Worm (Caenorhabditis elegans) whole organism, L3 larva: ENCODE results near the gene sre-34.

Experiments used
- ama-1 ChIP-seq: fragments of 150-350 bp; optimal IDR thresholded peaks from 2 replicates; lab custom pipeline; 2018
- ceh-16 ChIP-seq: sonication (generic microtip); optimal IDR thresholded peaks from 2 replicates; lab custom pipeline; 2017; ENCODE audit warnings: missing biosample characterization, missing genetic modification characterization
- ceh-82 ChIP-seq: fragments of 150-350 bp; optimal IDR thresholded peaks from 2 replicates; lab custom pipeline; 2014; ENCODE audit warnings: missing biosample characterization, missing genetic modification characterization
- fos-1 ChIP-seq: fragments of 150-350 bp; optimal IDR thresholded peaks from 2 replicates; lab custom pipeline; 2014; ENCODE audit warnings: missing biosample characterization, missing genetic modification characterization
- nhr-12 ChIP-seq: fragments of 150-350 bp; optimal IDR thresholded peaks from 2 replicates; lab custom pipeline; 2014; ENCODE audit warnings: missing biosample characterization, missing genetic modification characterization
- unc-39 ChIP-seq: sonication (generic microtip); optimal IDR thresholded peaks from 4 replicates; lab custom pipeline; 2017; ENCODE audit warnings: missing biosample characterization, missing genetic modification characterization
- zag-1 ChIP-seq: fragments of 150-350 bp; optimal IDR thresholded peaks from 2 replicates; lab custom pipeline; 2014; ENCODE audit warnings: missing biosample characterization, missing genetic modification characterization
- ztf-11 ChIP-seq: fragments of 150-350 bp; optimal IDR thresholded peaks from 2 replicates; lab custom pipeline; 2014; ENCODE audit warnings: missing biosample characterization, missing genetic modification characterization

- TF ChIP-seq ztf-11 = no peak
- no peak for TF ChIP-seq nhr-12 (tag; lab: Kevin White, UChicago)
- TF ChIP-seq ceh-82 (tag; lab: Kevin White, UChicago) = no peak
- TF ChIP-seq unc-39 (tag; lab: Kevin White, UChicago) = no peak
- TF ChIP-seq zag-1 (tag; lab: Kevin White, UChicago) = no peak
- TF ChIP-seq ceh-16 (tag; lab: Kevin White, UChicago) = no peak
- no peak for TF ChIP-seq ama-1 (lab: Kevin White, UChicago)
- no peak for TF ChIP-seq fos-1 (tag; lab: Kevin White, UChicago)
These were observed 43.6 kb upstream of the sre-34 start, which contains the start of gene sre-30 for ce11 chrII:12406394-12406793.
